Fruit fly (Drosophila melanogaster): Measurements from ENCODE around the gene CG9331.

dm6 chr2L:20822025-20822371, 630 bp upstream of the CG9331 start:
- TF ChIP-seq CG8478 (optimal IDR thresholded peaks at IDR 0.05) (no peak), CTCF (optimal IDR thresholded peaks at IDR 0.05) (peak in 1 of 2 experiments; percentile 0)

Data from S2 (cell line).